Worm (Caenorhabditis elegans): Measurements from ENCODE around the gene emb-8.

DNA sequence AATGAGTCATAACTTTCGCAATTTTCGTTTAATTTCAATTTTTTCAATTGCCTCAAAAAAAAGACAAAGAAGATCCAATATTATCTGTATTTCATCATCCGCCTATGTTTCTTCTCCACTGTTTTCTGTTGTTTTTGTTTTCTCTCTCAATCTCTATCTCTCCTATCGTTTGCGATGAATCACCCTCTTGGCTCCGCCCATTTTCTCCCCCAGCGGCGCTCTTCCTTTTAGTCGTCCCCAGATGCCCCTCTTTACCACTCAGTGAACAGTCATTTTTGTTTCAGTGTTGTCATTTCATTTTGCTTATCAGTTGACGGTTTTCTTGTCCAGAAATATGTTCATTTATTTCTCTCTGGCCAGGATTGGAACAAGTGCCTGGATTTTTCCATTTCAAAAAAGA, 25.4 kb upstream of the emb-8 start:
- no peak for TF ChIP-seq ceh-36 (tag; optimal IDR thresholded peaks at IDR 0.05)
- no peak for TF ChIP-seq ama-1 (optimal IDR thresholded peaks at IDR 0.05)
- no peak for TF ChIP-seq tra-4 (tag; optimal IDR thresholded peaks at IDR 0.05)
- no peak for TF ChIP-seq pes-1 (GFP tag; IDR thresholded peaks at IDR 0.05)
- no peak for TF ChIP-seq aly-1 (tag; optimal IDR thresholded peaks at IDR 0.05)
- no peak for TF ChIP-seq F13C5.2 (tag; optimal IDR thresholded peaks at IDR 0.05)

Data from whole organism, early embryonic.